Fruit fly (Drosophila melanogaster): ENCODE data around the gene X11Lbeta.
A peak's percentile ranks its signal among the peaks of the same experiment; 100 is the strongest.

The X11Lbeta gene

DNA sequence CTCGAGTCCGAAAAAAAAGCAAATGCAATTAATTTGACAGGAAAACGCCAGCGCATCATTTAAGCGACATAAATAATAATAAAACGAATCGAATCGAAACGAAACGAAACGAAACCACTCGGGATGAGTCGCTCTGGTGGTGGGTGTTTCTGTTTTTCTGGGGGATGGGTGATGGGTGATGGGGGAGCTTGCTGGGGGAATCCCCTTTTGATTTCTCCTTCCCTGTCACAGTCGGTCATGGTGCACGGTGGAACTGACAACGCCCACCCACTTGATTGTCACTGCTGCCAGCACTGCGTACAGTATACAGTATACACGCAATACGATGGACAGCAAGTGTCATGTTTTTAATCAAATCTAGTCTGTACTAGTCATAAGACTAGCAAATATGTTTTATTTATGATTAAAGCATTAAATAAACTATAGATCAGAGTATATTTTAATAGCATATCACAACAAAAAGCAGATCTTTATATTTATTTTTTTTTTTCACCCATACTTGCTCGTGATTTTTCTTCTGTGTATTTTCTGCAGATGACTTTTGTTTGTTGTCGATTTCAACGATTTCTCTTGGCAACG, 94.5 kb downstream of the X11Lbeta start (continued):
- TF ChIP-seq CG4404 (GFP tag; IDR thresholded peaks at IDR 0.05): no peak
- TF ChIP-seq CG11504 (tag; optimal IDR thresholded peaks at IDR 0.05): peak; percentile 55
- peak; percentile 72 for TF ChIP-seq sens (GFP tag)
- TF ChIP-seq CG15269 (tag; optimal IDR thresholded peaks at IDR 0.05): peak; percentile 25
- TF ChIP-seq Dip2 (GFP tag; IDR thresholded peaks at IDR 0.05): no peak
- TF ChIP-seq H2.0 (GFP tag; IDR thresholded peaks at IDR 0.05): no peak
- TF ChIP-seq row (GFP tag; IDR thresholded peaks at IDR 0.05): peak; percentile 41; the same call in 1 of the 3 replicates
- TF ChIP-seq Chrac-16 (GFP tag; optimal IDR thresholded peaks at IDR 0.05): no peak
- TF ChIP-seq CG17802 (tag; optimal IDR thresholded peaks at IDR 0.05): no peak
- no peak for TF ChIP-seq CG11456 (GFP tag; IDR thresholded peaks at IDR 0.05)
- peak; percentile 69 for TF ChIP-seq grau (tag; optimal IDR thresholded peaks at IDR 0.05)
- TF ChIP-seq CG30020 (tag; optimal IDR thresholded peaks at IDR 0.05): no peak
- no peak for TF ChIP-seq br (optimal IDR thresholded peaks at IDR 0.05)
- TF ChIP-seq rib (GFP tag; IDR thresholded peaks at IDR 0.05): no peak
- 0 out of 3 replicates have a peak, but pooled peaks have one; percentile 29 for TF ChIP-seq ci (GFP tag; IDR thresholded peaks at IDR 0.05)
- TF ChIP-seq ATbp (GFP tag; optimal IDR thresholded peaks at IDR 0.05): peak; percentile 48
- no peak for TF ChIP-seq croc (GFP tag; conservative IDR thresholded peaks at IDR 0.05)
- peak; percentile 9 for TF ChIP-seq CG12769 (tag; optimal IDR thresholded peaks at IDR 0.05)
- TF ChIP-seq CG16863 (GFP tag; optimal IDR thresholded peaks at IDR 0.05): no peak
- TF ChIP-seq kni (GFP tag; optimal IDR thresholded peaks at IDR 0.05): no peak
- TF ChIP-seq Fer3 (tag; optimal IDR thresholded peaks at IDR 0.05): peak; percentile 6
- TF ChIP-seq CG3163 (GFP tag; optimal IDR thresholded peaks at IDR 0.05): no peak
- no peak for TF ChIP-seq h (optimal IDR thresholded peaks at IDR 0.05)

DNA sequence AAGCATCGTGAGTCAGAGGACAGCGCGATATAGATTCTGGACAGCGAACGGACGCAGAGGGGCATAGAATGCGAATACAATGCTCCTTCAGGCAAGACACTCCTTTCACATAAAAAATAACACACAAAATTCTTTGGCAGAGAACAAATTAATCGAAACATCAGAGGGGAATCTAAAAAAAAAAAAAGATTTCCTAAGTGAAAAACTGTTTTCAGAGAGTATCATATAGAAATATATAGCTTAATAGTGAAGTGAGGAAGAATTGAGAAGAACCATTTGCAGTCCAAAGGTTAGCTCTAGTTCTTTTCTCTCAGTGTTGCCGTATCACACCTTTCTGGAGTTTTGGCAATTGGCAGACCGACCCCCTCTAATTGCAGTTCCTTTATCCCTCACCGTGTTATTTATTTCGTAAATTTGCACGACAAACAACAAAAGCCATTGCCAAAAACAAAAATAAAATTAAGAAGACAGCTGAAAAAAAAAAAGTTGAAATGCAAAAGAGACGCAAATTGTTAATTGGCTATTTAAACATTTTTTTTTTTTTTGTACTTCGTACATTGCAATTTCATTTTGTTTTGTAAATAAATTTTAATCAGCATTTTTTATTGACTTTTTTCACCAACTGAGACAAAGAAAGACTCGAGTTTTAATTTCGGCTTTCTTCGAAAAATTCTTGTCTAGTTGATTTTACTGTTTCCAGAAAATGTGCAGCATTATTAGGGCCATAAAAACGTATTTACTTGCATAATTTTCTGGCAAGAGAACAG, 96.1 kb downstream of the X11Lbeta start:
- TF ChIP-seq CG30431 (GFP tag; optimal IDR thresholded peaks at IDR 0.05) (no peak), pum (GFP tag; optimal IDR thresholded peaks at IDR 0.05) (no peak), fd64A (GFP tag; optimal IDR thresholded peaks at IDR 0.05) (no peak), CG10267 (tag; optimal IDR thresholded peaks at IDR 0.05) (no peak), sens (GFP tag) (peak; percentile 23), Max (GFP tag; optimal IDR thresholded peaks at IDR 0.05) (no peak), dati (GFP tag; IDR thresholded peaks at IDR 0.05) (no peak), cg (GFP tag; optimal IDR thresholded peaks at IDR 0.05) (no peak), CG4404 (GFP tag; IDR thresholded peaks at IDR 0.05) (no peak)

DNA sequence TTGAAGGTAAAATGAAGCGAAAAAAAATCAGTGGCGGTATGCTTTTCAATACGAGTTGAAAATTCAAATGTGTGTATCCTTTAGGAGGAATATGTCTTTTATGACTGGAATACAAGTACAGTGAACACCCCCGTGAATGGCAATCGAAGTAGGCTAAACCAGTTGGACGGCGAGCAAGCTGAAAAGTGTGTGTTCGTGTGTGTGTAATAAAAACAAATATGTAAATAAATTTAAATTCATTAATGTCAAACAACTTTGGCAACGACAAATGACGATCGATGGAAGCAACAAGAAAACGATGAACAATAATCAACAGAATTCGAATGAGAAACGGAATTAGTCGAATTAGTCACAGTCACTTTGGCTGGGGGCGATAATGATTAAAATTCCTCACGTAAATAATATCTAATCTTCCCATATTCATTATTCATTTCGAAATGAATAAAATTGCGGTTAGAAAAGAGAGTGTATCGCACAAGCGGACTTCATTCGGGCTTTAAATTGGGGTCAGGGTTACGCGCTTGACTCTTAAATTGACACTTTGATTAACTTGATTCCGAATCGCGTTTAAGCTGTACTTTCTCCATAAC, 98.7 kb downstream of the X11Lbeta start:
- TF ChIP-seq CG7745 (tag; optimal IDR thresholded peaks at IDR 0.05) (no peak), sens (GFP tag) (peak; percentile 45), abd-A (tag; optimal IDR thresholded peaks at IDR 0.05) (peak; percentile 56), CG10431 (GFP tag; optimal IDR thresholded peaks at IDR 0.05) (no peak), vvl (GFP tag; IDR thresholded peaks at IDR 0.05) (peak; percentile 81; the same call in 1 of the 2 replicates), chinmo (GFP tag; IDR thresholded peaks at IDR 0.05; ENCODE audit: partially characterized antibody) (0 out of 4 replicates have a peak, but pooled peaks have one; percentile 23), gsb-n (tag; optimal IDR thresholded peaks at IDR 0.05) (peak; percentile 6), grau (tag; optimal IDR thresholded peaks at IDR 0.05) (peak; percentile 60), sd (tag; optimal IDR thresholded peaks at IDR 0.05) (peak; percentile 74)
